Worm (Caenorhabditis elegans): ENCODE results near the gene cec-7.

Gene cec-7

ce11 chrIII:12838299-12838698 lies 39.1 kb downstream of the cec-7 start:
- no peak for TF ChIP-seq ZK546.5 (tag; optimal IDR thresholded peaks at IDR 0.05)
- no peak for TF ChIP-seq unc-62 (GFP tag; optimal IDR thresholded peaks at IDR 0.05)
- no peak for TF ChIP-seq sma-3 (GFP tag; optimal IDR thresholded peaks at IDR 0.05)
- TF ChIP-seq snpc-4 (tag; optimal IDR thresholded peaks at IDR 0.05) = no peak
- no peak for TF ChIP-seq mbf-1 (tag; optimal IDR thresholded peaks at IDR 0.05)
- TF ChIP-seq sma-9 (GFP tag; optimal IDR thresholded peaks at IDR 0.05) = no peak
- no peak for TF ChIP-seq sma-9 (tag; optimal IDR thresholded peaks at IDR 0.05)
- no peak for TF ChIP-seq lin-39 (tag; optimal IDR thresholded peaks at IDR 0.05)
- TF ChIP-seq nhr-23 (tag; optimal IDR thresholded peaks at IDR 0.05) = no peak
- no peak for TF ChIP-seq nhr-25 (tag; optimal IDR thresholded peaks at IDR 0.05)
- no peak for TF ChIP-seq sem-4 (tag; optimal IDR thresholded peaks at IDR 0.05)

- TF ChIP-seq skn-1 (tag; optimal IDR thresholded peaks at IDR 0.05) (no peak), nhr-21 (tag; optimal IDR thresholded peaks at IDR 0.05) (no peak), sma-3 (GFP tag; optimal IDR thresholded peaks at IDR 0.05) (no peak), ztf-1 (GFP tag; conservative IDR thresholded peaks at IDR 0.05) (no peak), elt-3 (tag; optimal IDR thresholded peaks at IDR 0.05) (no peak), elt-1 (tag; optimal IDR thresholded peaks at IDR 0.05) (no peak), unc-55 (GFP tag; optimal IDR thresholded peaks at IDR 0.05) (no peak), lsy-2 (tag; optimal IDR thresholded peaks at IDR 0.05) (no peak), dmd-4 (tag; optimal IDR thresholded peaks at IDR 0.05) (no peak), ama-1 (optimal IDR thresholded peaks at IDR 0.05) (no peak)
These were observed 40.6 kb downstream of the cec-7 start for ce11 chrIII:12836742-12837285.

- TF ChIP-seq nhr-23 (tag; optimal IDR thresholded peaks at IDR 0.05) = no peak
- TF ChIP-seq fos-1 (tag; optimal IDR thresholded peaks at IDR 0.05) = peak; percentile 28
- no peak for TF ChIP-seq elt-1 (tag; optimal IDR thresholded peaks at IDR 0.05)
- peak; percentile 65 for TF ChIP-seq sma-9 (GFP tag; optimal IDR thresholded peaks at IDR 0.05)
- TF ChIP-seq sma-9 (tag; optimal IDR thresholded peaks at IDR 0.05) = no peak
These were observed 44.3 kb downstream of the cec-7 start for ce11 chrIII:12833079-12833478.

- peak; percentile 39 for TF ChIP-seq sma-9 (GFP tag; optimal IDR thresholded peaks at IDR 0.05)
- TF ChIP-seq sma-9 (tag; optimal IDR thresholded peaks at IDR 0.05) = no peak
- no peak for TF ChIP-seq lin-13 (GFP tag; optimal IDR thresholded peaks at IDR 0.05)
- peak; percentile 39 for TF ChIP-seq fos-1 (tag; optimal IDR thresholded peaks at IDR 0.05)
- TF ChIP-seq alr-1 (tag; optimal IDR thresholded peaks at IDR 0.05) = no peak
These were observed 45.7 kb downstream of the cec-7 start for ce11 chrIII:12831696-12832095.

ce11 chrIII:12829068-12829467 lies 48.3 kb downstream of the cec-7 start, which contains the start of gene Y37D8A.3:
TSS of gene Y37D8A.3 (plus strand) at chrIII:12829368.
- TF ChIP-seq elt-1 (tag; optimal IDR thresholded peaks at IDR 0.05) (no peak), ama-1 (optimal IDR thresholded peaks at IDR 0.05) (no peak), Y55F3AM.14 (GFP tag; optimal IDR thresholded peaks at IDR 0.05) (no peak), nhr-77 (tag; optimal IDR thresholded peaks at IDR 0.05) (no peak), ceh-16 (tag; optimal IDR thresholded peaks at IDR 0.05) (no peak), gmeb-1 (tag; optimal IDR thresholded peaks at IDR 0.05) (no peak), peb-1 (tag; optimal IDR thresholded peaks at IDR 0.05) (no peak), egl-27 (tag; optimal IDR thresholded peaks at IDR 0.05) (no peak), lsy-2 (tag; optimal IDR thresholded peaks at IDR 0.05) (no peak), ztf-1 (GFP tag; conservative IDR thresholded peaks at IDR 0.05) (no peak), ZK546.5 (tag; optimal IDR thresholded peaks at IDR 0.05) (no peak), C34F6.9 (tag; optimal IDR thresholded peaks at IDR 0.05) (no peak), lin-39 (tag; optimal IDR thresholded peaks at IDR 0.05) (no peak), lin-13 (GFP tag; optimal IDR thresholded peaks at IDR 0.05) (no peak)

Data from whole organism, L2 larva.